Fruit fly (Drosophila melanogaster): Measurements from ENCODE around the gene CG12713.
A peak's percentile ranks its signal among the peaks of the same experiment; 100 is the strongest.

The CG12713 gene

dm6 chr3L:15823780-15824423 lies 8.4 kb upstream of the CG12713 start (continued):
- TF ChIP-seq HHEX (GFP tag; optimal IDR thresholded peaks at IDR 0.05) (no peak), Med (GFP tag) (peak; percentile 58), Dek (tag; optimal IDR thresholded peaks at IDR 0.05) (no peak), CG14050 (GFP tag; IDR thresholded peaks at IDR 0.05) (no peak), CG1647 (GFP tag; optimal IDR thresholded peaks at IDR 0.05) (no peak), Nf-YB (GFP tag; optimal IDR thresholded peaks at IDR 0.05) (no peak), Camta (GFP tag; optimal IDR thresholded peaks at IDR 0.05) (no peak), CG4617 (GFP tag; optimal IDR thresholded peaks at IDR 0.05; ENCODE audit: borderline replicate concordance) (no peak), Hr39 (optimal IDR thresholded peaks at IDR 0.05) (no peak), amos (GFP tag; IDR thresholded peaks at IDR 0.05; ENCODE audit: partially characterized antibody) (no peak), bigmax (GFP tag; optimal IDR thresholded peaks at IDR 0.05) (no peak), dm (GFP tag; optimal IDR thresholded peaks at IDR 0.05) (no peak), tap (tag; optimal IDR thresholded peaks at IDR 0.05) (no peak), CG12236 (GFP tag; optimal IDR thresholded peaks at IDR 0.05) (no peak), CG2116 (GFP tag; optimal IDR thresholded peaks at IDR 0.05) (no peak), Gug (GFP tag; IDR thresholded peaks at IDR 0.05) (no peak), Asciz (GFP tag; optimal IDR thresholded peaks at IDR 0.05) (no peak), CG15073 (GFP tag; optimal IDR thresholded peaks at IDR 0.05) (no peak), Jarid2 (GFP tag; optimal IDR thresholded peaks at IDR 0.05) (no peak), Hmx (GFP tag; optimal IDR thresholded peaks at IDR 0.05) (no peak), HLHmδ (GFP tag; optimal IDR thresholded peaks at IDR 0.05) (no peak), CG32772 (GFP tag; IDR thresholded peaks at IDR 0.05) (no peak), CG4328 (GFP tag; optimal IDR thresholded peaks at IDR 0.05) (no peak), HLH54F (GFP tag; optimal IDR thresholded peaks at IDR 0.05) (no peak), CG7963 (GFP tag; IDR thresholded peaks at IDR 0.05; ENCODE audit: partially characterized antibody) (no peak), CG7987 (GFP tag; optimal IDR thresholded peaks at IDR 0.05) (peak; percentile 27), CG10147 (GFP tag; optimal IDR thresholded peaks at IDR 0.05) (peak; percentile 6), CoRest (tag; optimal IDR thresholded peaks at IDR 0.05) (no peak), CG6813 (GFP tag; optimal IDR thresholded peaks at IDR 0.05) (no peak), CHES-1-like (GFP tag; optimal IDR thresholded peaks at IDR 0.05) (no peak), nerfin-1 (tag; optimal IDR thresholded peaks at IDR 0.05) (no peak), Doc3 (GFP tag; IDR thresholded peaks at IDR 0.05; ENCODE audit: partially characterized antibody) (no peak), CG13287 (GFP tag; IDR thresholded peaks at IDR 0.05; ENCODE audit: partially characterized antibody) (no peak), rib (GFP tag; IDR thresholded peaks at IDR 0.05) (no peak), CG10543 (GFP tag; optimal IDR thresholded peaks at IDR 0.05) (peak; percentile 73), CG5180 (GFP tag; optimal IDR thresholded peaks at IDR 0.05) (no peak), CG13775 (GFP tag; optimal IDR thresholded peaks at IDR 0.05) (no peak), abd-A (tag; optimal IDR thresholded peaks at IDR 0.05) (no peak), Hey (tag; optimal IDR thresholded peaks at IDR 0.05) (peak; percentile 10), ap (GFP tag; IDR thresholded peaks at IDR 0.05) (no peak), gsb (GFP tag; IDR thresholded peaks at IDR 0.05) (no peak), CG15514 (GFP tag; optimal IDR thresholded peaks at IDR 0.05) (peak; percentile 35), Sry-δ (GFP tag; optimal IDR thresholded peaks at IDR 0.05) (no peak), CG18011 (GFP tag; optimal IDR thresholded peaks at IDR 0.05) (no peak), stc (GFP tag; IDR thresholded peaks at IDR 0.05) (0 out of 2 replicates have a peak, but pooled peaks have one; percentile 7), CG3281 (GFP tag; optimal IDR thresholded peaks at IDR 0.05) (no peak), D19A (tag; optimal IDR thresholded peaks at IDR 0.05) (peak; percentile 74), gcm2 (GFP tag; optimal IDR thresholded peaks at IDR 0.05) (no peak), fd102C (GFP tag; optimal IDR thresholded peaks at IDR 0.05) (no peak), ac (GFP tag; optimal IDR thresholded peaks at IDR 0.05) (no peak)

Data from whole organism, embryonic.